Worm (Caenorhabditis elegans) whole organism, late embryonic: ENCODE measurements around the gene rabr-1.

Source experiments
- F13H6.1 ChIP-seq: sonication (generic microtip); optimal IDR thresholded peaks from 2 replicates; lab custom pipeline; 2016; ENCODE audit warnings: missing genetic modification characterization, missing compliant biosample characterization
- K02D7.2 ChIP-seq: sonication (generic microtip); optimal IDR thresholded peaks from 2 replicates; lab custom pipeline; 2017; ENCODE audit warnings: mild to moderate bottlenecking, missing genetic modification characterization, missing compliant biosample characterization
- ahr-1 ChIP-seq: sonication (generic microtip); optimal IDR thresholded peaks from 2 replicates; lab custom pipeline; 2016; ENCODE audit warnings: missing genetic modification characterization, missing compliant biosample characterization
- ets-4 ChIP-seq: sonication (generic microtip); optimal IDR thresholded peaks from 2 replicates; lab custom pipeline; 2016; ENCODE audit warnings: missing genetic modification characterization, missing compliant biosample characterization
- fkh-10 ChIP-seq: fragments of 150-350 bp; optimal IDR thresholded peaks from 2 replicates; lab custom pipeline; 2014; ENCODE audit warnings: missing biosample characterization, missing genetic modification reagents, missing genetic modification characterization
- nhr-11 ChIP-seq: fragments of 150-350 bp; optimal IDR thresholded peaks from 2 replicates; lab custom pipeline; 2014; ENCODE audit warnings: missing biosample characterization, missing genetic modification characterization
- pqm-1 ChIP-seq: sonication (generic microtip); optimal IDR thresholded peaks from 2 replicates; lab custom pipeline; 2016; ENCODE audit warnings: missing genetic modification characterization, missing compliant biosample characterization
- ttx-3 ChIP-seq: sonication (generic microtip); optimal IDR thresholded peaks from 2 replicates; lab custom pipeline; 2016; ENCODE audit warnings: missing genetic modification reagents, missing genetic modification characterization, missing compliant biosample characterization
- unc-42 ChIP-seq: sonication (generic microtip); optimal IDR thresholded peaks from 2 replicates; lab custom pipeline; 2016; ENCODE audit warnings: missing genotype, missing genetic modification characterization, missing compliant biosample characterization
- ztf-16 ChIP-seq: sonication (generic microtip); optimal IDR thresholded peaks from 2 replicates; lab custom pipeline; 2017; ENCODE audit warnings: missing genetic modification characterization, missing compliant biosample characterization

- TF ChIP-seq ets-4 (tag; lab: Kevin White, UChicago) (no peak), ztf-16 (tag; lab: Kevin White, UChicago) (no peak), nhr-11 (tag; lab: Kevin White, UChicago) (no peak), pqm-1 (tag; lab: Kevin White, UChicago) (no peak), K02D7.2 (tag; lab: Kevin White, UChicago) (no peak), unc-42 (tag; lab: Kevin White, UChicago) (no peak), fkh-10 (GFP tag; lab: Kevin White, UChicago) (no peak), ttx-3 (tag; lab: Kevin White, UChicago) (no peak), ahr-1 (no peak), F13H6.1 (tag; lab: Kevin White, UChicago) (no peak)
These were observed 31.9 kb downstream of the rabr-1 start for ce11 chrX:2527877-2528276.
